Worm (Caenorhabditis elegans): ENCODE results near the gene ipp-5.

DNA sequence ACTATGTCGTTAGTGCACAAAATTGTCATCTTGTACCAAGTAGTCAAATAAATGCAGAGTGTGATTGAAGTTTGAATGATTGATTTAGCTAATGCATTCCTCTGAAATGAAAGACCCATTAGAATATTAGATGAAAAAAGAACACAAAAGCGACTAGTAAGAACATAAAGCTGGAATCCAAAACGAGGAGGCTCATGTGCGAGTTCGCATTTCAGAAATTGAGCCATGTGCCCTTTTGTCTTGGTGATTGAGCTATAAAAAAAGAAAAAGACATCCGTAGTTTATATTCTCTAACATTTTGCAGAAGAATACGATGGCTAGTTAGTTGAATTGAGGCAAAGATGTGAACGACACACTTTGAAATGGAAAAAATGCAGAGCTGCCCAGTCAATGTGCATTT is 29.8 kb upstream of the ipp-5 start, which contains the start of gene F22F4.4:
- no peak for TF ChIP-seq F23B12.7 (tag; optimal IDR thresholded peaks at IDR 0.05; ENCODE audit: insufficient read depth)
- TF ChIP-seq pha-4 (tag; optimal IDR thresholded peaks at IDR 0.05) = no peak

All from whole organism, young adult.